Fruit fly (Drosophila melanogaster) whole organism, embryonic: ENCODE measurements around the gene ab.
A peak's percentile ranks its signal among the peaks of the same experiment; 100 is the strongest.

Experiments used
- CG10274 ChIP-seq: fragments of 200-800 bp; sonication (Bioruptor generic); optimal IDR thresholded peaks from 3 replicates; lab custom pipeline; 2017; ENCODE audit warnings: missing biosample characterization, mild to moderate bottlenecking, missing genetic modification characterization
- CG10431 ChIP-seq: fragments of 200-800 bp; sonication (Bioruptor generic); optimal IDR thresholded peaks from 3 replicates; lab custom pipeline; 2018; ENCODE audit warnings: missing biosample characterization, mild to moderate bottlenecking, missing genetic modification characterization
- CG10543 ChIP-seq: fragments of 200-800 bp; sonication (Bioruptor generic); optimal IDR thresholded peaks from 3 replicates; lab custom pipeline; 2017; ENCODE audit warnings: missing biosample characterization, mild to moderate bottlenecking, missing genetic modification characterization, moderate library complexity
- CG10565 ChIP-seq: fragments of 200-800 bp; sonication (Bioruptor generic); optimal IDR thresholded peaks from 3 replicates; lab custom pipeline; 2016; ENCODE audit warnings: missing biosample characterization, mild to moderate bottlenecking, missing genetic modification characterization
- CG10654 ChIP-seq: fragments of 200-800 bp; sonication (Bioruptor generic); optimal IDR thresholded peaks from 2 replicates; lab custom pipeline; 2016; ENCODE audit warnings: missing biosample characterization, missing genetic modification characterization
- CG11504 ChIP-seq: fragments of 200-800 bp; sonication (Bioruptor generic); optimal IDR thresholded peaks from 3 replicates; lab custom pipeline; 2019; ENCODE audit warnings: missing biosample characterization, mild to moderate bottlenecking, missing genetic modification characterization, moderate library complexity
- CG12236 ChIP-seq: fragments of 200-800 bp; sonication (Bioruptor generic); optimal IDR thresholded peaks from 2 replicates; lab custom pipeline; 2016; ENCODE audit warnings: missing biosample characterization, missing genetic modification characterization
- CG14710 ChIP-seq: fragments of 200-800 bp; sonication (Bioruptor generic); optimal IDR thresholded peaks from 3 replicates; lab custom pipeline; 2019; ENCODE audit warnings: missing biosample characterization, mild to moderate bottlenecking, missing genetic modification characterization, moderate library complexity
- CG17802 ChIP-seq: fragments of 200-800 bp; sonication (Bioruptor generic); optimal IDR thresholded peaks from 2 replicates; lab custom pipeline; 2018; ENCODE audit warnings: missing biosample characterization, mild to moderate bottlenecking, missing genetic modification characterization, moderate library complexity
- CG2116 ChIP-seq: fragments of 200-800 bp; sonication (Bioruptor generic); optimal IDR thresholded peaks from 3 replicates; lab custom pipeline; 2018; ENCODE audit warnings: missing biosample characterization, mild to moderate bottlenecking, missing genetic modification characterization
- CG2889 ChIP-seq: fragments of 200-800 bp; sonication (Bioruptor generic); IDR thresholded peaks from 3 replicates; pipeline ENCODE4 v1.3.6; 2022; ENCODE audit warnings: missing biosample characterization, missing genetic modification characterization
- CG30403 ChIP-seq: fragments of 200-800 bp; sonication (Bioruptor generic); optimal IDR thresholded peaks from 3 replicates; lab custom pipeline; 2016; ENCODE audit warnings: missing biosample characterization, missing genetic modification characterization
- CG3847 ChIP-seq: fragments of 200-800 bp; sonication (Bioruptor generic); IDR thresholded peaks from 2 replicates; pipeline ENCODE4 v1.3.6; 2022; ENCODE audit warnings: missing biosample characterization, missing genetic modification characterization
- CG43689 ChIP-seq: fragments of 200-800 bp; sonication (Bioruptor generic); IDR thresholded peaks from 2 replicates; pipeline ENCODE4 v1.3.6; 2022; ENCODE audit warnings: missing biosample characterization, missing genetic modification characterization
- CG4854 ChIP-seq: fragments of 200-800 bp; sonication (Bioruptor generic); optimal IDR thresholded peaks from 2 replicates; lab custom pipeline; 2016; ENCODE audit warnings: missing biosample characterization, missing genetic modification characterization, inconsistent platforms
- CG5953 ChIP-seq: fragments of 200-800 bp; sonication (Bioruptor generic); IDR thresholded peaks from 2 replicates; pipeline ENCODE4 v1.3.6; 2022; ENCODE audit warnings: missing biosample characterization, missing genetic modification characterization
- CG6254 ChIP-seq: fragments of 200-800 bp; sonication (Bioruptor generic); optimal IDR thresholded peaks from 3 replicates; lab custom pipeline; 2017; ENCODE audit warnings: mild to moderate bottlenecking, missing biosample characterization, missing genetic modification reagents, missing genetic modification characterization
- CG8388 ChIP-seq: fragments of 200-800 bp; sonication (Bioruptor generic); optimal IDR thresholded peaks from 2 replicates; lab custom pipeline; 2019; ENCODE audit warnings: missing biosample characterization, mild to moderate bottlenecking, missing genetic modification characterization, moderate library complexity
- CG9817 ChIP-seq: fragments of 200-800 bp; sonication (Bioruptor generic); optimal IDR thresholded peaks from 2 replicates; lab custom pipeline; 2018; ENCODE audit warnings: missing biosample characterization, mild to moderate bottlenecking, missing genetic modification characterization, moderate library complexity
- CG9932 ChIP-seq: fragments of 200-800 bp; sonication (Bioruptor generic); IDR thresholded peaks from 2 replicates; pipeline ENCODE4 v1.3.6; 2022; ENCODE audit warnings: missing biosample characterization, missing genetic modification characterization
- D19A ChIP-seq: fragments of 200-800 bp; optimal IDR thresholded peaks from 3 replicates; lab custom pipeline; 2019; ENCODE audit warnings: missing biosample characterization, mild to moderate bottlenecking, missing genetic modification characterization, moderate library complexity
- Deaf1 ChIP-seq: fragments of 200-800 bp; optimal IDR thresholded peaks from 3 replicates; lab custom pipeline; 2019; ENCODE audit warnings: missing biosample characterization, mild to moderate bottlenecking, missing genetic modification characterization, moderate library complexity
- E2f1 ChIP-seq: fragments of 200-800 bp; sonication (Bioruptor generic); IDR thresholded peaks from 2 replicates; pipeline ENCODE4 v1.3.6; 2022; ENCODE audit warnings: missing biosample characterization, missing genetic modification characterization
- E2f2 ChIP-seq: fragments of 200-800 bp; sonication (Bioruptor generic); IDR thresholded peaks from 2 replicates; pipeline ENCODE4 v1.3.6; 2022; ENCODE audit warnings: missing biosample characterization, missing genetic modification characterization
- ERR ChIP-seq: fragments of 200-800 bp; sonication (Bioruptor generic); optimal IDR thresholded peaks from 2 replicates; lab custom pipeline; 2016; ENCODE audit warnings: missing biosample characterization, missing genetic modification characterization
- Fer2 ChIP-seq: fragments of 200-800 bp; sonication (Bioruptor generic); optimal IDR thresholded peaks from 2 replicates; lab custom pipeline; 2018; ENCODE audit warnings: missing biosample characterization, mild to moderate bottlenecking, missing genetic modification characterization, moderate library complexity
- Gug ChIP-seq: fragments of 200-800 bp; sonication (Bioruptor generic); IDR thresholded peaks from 4 replicates; pipeline ENCODE4 v1.3.6; 2022; ENCODE audit warnings: missing biosample characterization, missing genetic modification characterization
- HmgZ ChIP-seq: fragments of 200-800 bp; sonication (Bioruptor generic); optimal IDR thresholded peaks from 2 replicates; lab custom pipeline; 2018; ENCODE audit warnings: missing biosample characterization, mild to moderate bottlenecking, missing genetic modification characterization
- Hr3 ChIP-seq: fragments of 200-800 bp; sonication (Bioruptor generic); optimal IDR thresholded peaks from 3 replicates; lab custom pipeline; 2016; ENCODE audit warnings: missing biosample characterization, missing genetic modification characterization
- Jarid2 ChIP-seq: fragments of 200-800 bp; sonication (Bioruptor generic); optimal IDR thresholded peaks from 3 replicates; lab custom pipeline; 2017; ENCODE audit warnings: mild to moderate bottlenecking, missing biosample characterization, missing genetic modification reagents, missing genetic modification characterization
- MBD-R2 ChIP-seq: fragments of 200-800 bp; sonication (Bioruptor generic); IDR thresholded peaks from 2 replicates; pipeline ENCODE4 v1.3.6; 2022; ENCODE audit warnings: missing biosample characterization, missing genetic modification characterization
- Max ChIP-seq: fragments of 200-800 bp; sonication (Bioruptor generic); optimal IDR thresholded peaks from 2 replicates; lab custom pipeline; 2016; ENCODE audit warnings: missing biosample characterization, mild to moderate bottlenecking, missing genetic modification characterization
- Mes4 ChIP-seq: fragments of 200-800 bp; sonication (Bioruptor generic); optimal IDR thresholded peaks from 2 replicates; lab custom pipeline; 2016; ENCODE audit warnings: missing biosample characterization, missing genetic modification characterization
- YL-1 ChIP-seq: fragments of 200-800 bp; sonication (Bioruptor generic); optimal IDR thresholded peaks from 3 replicates; lab custom pipeline; 2017; ENCODE audit warnings: missing biosample characterization, mild to moderate bottlenecking, missing genetic modification characterization
- al ChIP-seq: fragments of 200-800 bp; sonication (Bioruptor generic); IDR thresholded peaks from 2 replicates; pipeline ENCODE4 v1.3.6; 2022; ENCODE audit warnings: missing biosample characterization, missing genetic modification characterization
- ase ChIP-seq: fragments of 200-800 bp; sonication (Bioruptor generic); IDR thresholded peaks from 3 replicates; pipeline ENCODE4 v1.3.6; 2022; ENCODE audit warnings: missing biosample characterization, missing genetic modification characterization
- cad ChIP-seq: fragments of >200 bp; optimal IDR thresholded peaks from 2 replicates; lab custom pipeline; 2017; ENCODE audit warnings: missing biosample characterization, missing genetic modification characterization
- cas ChIP-seq: fragments of 200-800 bp; sonication (Bioruptor generic); IDR thresholded peaks from 2 replicates; pipeline ENCODE4 v1.3.6; 2022; ENCODE audit warnings: missing biosample characterization, missing genetic modification characterization
- chn ChIP-seq: fragments of 200-800 bp; sonication (Bioruptor generic); optimal IDR thresholded peaks from 2 replicates; lab custom pipeline; 2016; ENCODE audit warnings: missing biosample characterization, missing genetic modification characterization
- corto ChIP-seq: fragments of 200-800 bp; sonication (Bioruptor generic); optimal IDR thresholded peaks from 2 replicates; lab custom pipeline; 2016; ENCODE audit warnings: missing biosample characterization, mild to moderate bottlenecking, missing genetic modification characterization, moderate library complexity
- dmrt99B ChIP-seq: fragments of 200-800 bp; sonication (Bioruptor generic); optimal IDR thresholded peaks from 2 replicates; lab custom pipeline; 2018; ENCODE audit warnings: missing biosample characterization, mild to moderate bottlenecking, missing genetic modification characterization, moderate library complexity
- fd102C ChIP-seq: fragments of 200-800 bp; sonication (Bioruptor generic); optimal IDR thresholded peaks from 2 replicates; lab custom pipeline; 2018; ENCODE audit warnings: missing biosample characterization, mild to moderate bottlenecking, missing genetic modification characterization, moderate library complexity
- fd64A ChIP-seq: fragments of 200-800 bp; sonication (Bioruptor generic); optimal IDR thresholded peaks from 3 replicates; lab custom pipeline; 2018; ENCODE audit warnings: missing biosample characterization, mild to moderate bottlenecking, missing genetic modification characterization
- gem ChIP-seq: fragments of 200-800 bp; sonication (Bioruptor generic); optimal IDR thresholded peaks from 2 replicates; lab custom pipeline; 2019; ENCODE audit warnings: missing biosample characterization, mild to moderate bottlenecking, missing genetic modification characterization, moderate library complexity
- grau ChIP-seq: fragments of 200-800 bp; optimal IDR thresholded peaks from 3 replicates; lab custom pipeline; 2019; ENCODE audit warnings: missing biosample characterization, mild to moderate bottlenecking, missing genetic modification characterization, moderate library complexity
- kah ChIP-seq: fragments of 200-800 bp; sonication (Bioruptor generic); optimal IDR thresholded peaks from 2 replicates; lab custom pipeline; 2018; ENCODE audit warnings: missing biosample characterization, mild to moderate bottlenecking, missing genetic modification characterization
- maf-S ChIP-seq: fragments of 200-800 bp; sonication (Bioruptor generic); optimal IDR thresholded peaks from 2 replicates; lab custom pipeline; 2016; ENCODE audit warnings: missing biosample characterization, missing genetic modification characterization
- mld ChIP-seq: fragments of 200-800 bp; sonication (Bioruptor generic); IDR thresholded peaks from 3 replicates; pipeline ENCODE4 v1.3.6; 2022; ENCODE audit warnings: missing biosample characterization, missing genetic modification characterization; ENCODE audit not compliant: partially characterized antibody
- row ChIP-seq: fragments of 200-800 bp; sonication (Bioruptor generic); IDR thresholded peaks from 3 replicates; pipeline ENCODE4 v1.3.6; 2022; ENCODE audit warnings: missing biosample characterization, missing genetic modification characterization
- sob ChIP-seq: fragments of 200-800 bp; sonication (Bioruptor generic); IDR thresholded peaks from 2 replicates; pipeline ENCODE4 v1.3.6; 2022; ENCODE audit warnings: missing biosample characterization, missing genetic modification characterization
- tio ChIP-seq: fragments of 200-800 bp; sonication (Bioruptor generic); optimal IDR thresholded peaks from 2 replicates; lab custom pipeline; 2017; ENCODE audit warnings: missing biosample characterization, missing genetic modification characterization, inconsistent platforms
- zfh1 ChIP-seq: fragments of 200-800 bp; sonication (Bioruptor generic); IDR thresholded peaks from 3 replicates; pipeline ENCODE4 v1.3.6; 2022; ENCODE audit warnings: missing biosample characterization, missing genetic modification characterization

Gene ab

DNA sequence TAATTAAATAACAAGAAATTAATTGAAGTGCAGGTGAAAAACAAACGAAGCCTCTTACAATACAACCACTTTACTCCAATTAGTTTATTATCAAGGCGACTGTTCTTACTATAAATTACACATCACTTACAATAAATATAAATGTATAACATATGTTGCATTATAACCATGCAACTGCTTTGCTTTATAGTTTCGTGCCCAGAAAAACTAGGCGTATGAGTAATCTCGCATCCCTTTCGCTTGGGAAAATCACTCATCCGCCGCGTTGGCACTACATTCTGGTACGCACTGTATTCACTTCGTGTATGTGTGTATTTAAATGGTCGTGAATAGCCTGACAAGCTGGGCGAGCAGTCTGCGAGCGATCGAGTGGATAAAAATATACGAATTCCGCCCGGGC lies 40.6 kb upstream of the ab start (continued):
- TF ChIP-seq Hr3 (GFP tag; lab: Kevin White, UChicago) (no peak), maf-S (no peak), CG6254 (GFP tag; lab: Kevin White, UChicago) (no peak), CG10431 (GFP tag; lab: Kevin White, UChicago) (no peak), CG12236 (GFP tag; lab: Kevin White, UChicago) (no peak), CG9817 (tag; lab: Kevin White, UChicago) (peak; percentile 14), Mes4 (GFP tag; lab: Kevin White, UChicago) (no peak), E2f1 (GFP tag; lab: Robert Waterston, UW) (no peak), CG9932 (GFP tag; lab: Robert Waterston, UW) (peak; percentile 57), cad (GFP tag; lab: Kevin White, UChicago) (no peak), corto (no peak), CG4854 (GFP tag; lab: Kevin White, UChicago) (no peak), dmrt99B (peak; percentile 31), CG2116 (GFP tag; lab: Kevin White, UChicago) (no peak), CG17802 (tag; lab: Kevin White, UChicago) (no peak), Fer2 (tag; lab: Kevin White, UChicago) (no peak), CG5953 (GFP tag; lab: Robert Waterston, UW) (no peak), row (GFP tag; lab: Robert Waterston, UW) (peak; percentile 58), kah (no peak), MBD-R2 (GFP tag; lab: Robert Waterston, UW) (no peak), chn (GFP tag; lab: Kevin White, UChicago) (no peak), CG43689 (no peak), E2f2 (GFP tag; lab: Robert Waterston, UW) (no peak), CG10274 (no peak), al (peak; percentile 29; the same call in 1 of the 2 replicates), D19A (no peak), gem (tag; lab: Kevin White, UChicago) (peak; percentile 27), grau (tag; lab: Kevin White, UChicago) (peak; percentile 65), CG10543 (GFP tag; lab: Kevin White, UChicago) (peak; percentile 0), CG2889 (GFP tag; lab: Robert Waterston, UW) (no peak), HmgZ (tag; lab: Kevin White, UChicago) (no peak), sob (GFP tag; lab: Robert Waterston, UW) (no peak), zfh1 (no peak), CG10565 (no peak), CG3847 (GFP tag; lab: Robert Waterston, UW) (no peak), ERR (GFP tag; lab: Kevin White, UChicago) (no peak), CG14710 (no peak), tio (GFP tag; lab: Kevin White, UChicago) (no peak), cas (GFP tag; lab: Robert Waterston, UW) (no peak), CG10654 (GFP tag; lab: Kevin White, UChicago) (no peak), fd102C (GFP tag; lab: Kevin White, UChicago) (no peak), CG30403 (GFP tag; lab: Kevin White, UChicago) (no peak), Gug (GFP tag; lab: Robert Waterston, UW) (peak; percentile 35; the same call in 1 of the 4 replicates), CG11504 (tag; lab: Kevin White, UChicago) (no peak), ase (no peak), fd64A (GFP tag; lab: Kevin White, UChicago) (no peak), Max (no peak), Deaf1 (tag; lab: Kevin White, UChicago) (peak; percentile 11), YL-1 (GFP tag; lab: Kevin White, UChicago) (no peak), Jarid2 (GFP tag; lab: Kevin White, UChicago) (no peak), mld (GFP tag; lab: Robert Waterston, UW) (no peak), CG8388 (GFP tag; lab: Kevin White, UChicago) (peak; percentile 51)
